Fruit fly (Drosophila melanogaster): ENCODE results near the gene Wnt4.

The Wnt4 gene

dm6 chr2L:7281430-7281829 is 4.5 kb upstream of the Wnt4 start (continued):
- TF ChIP-seq CG10979 (tag; optimal IDR thresholded peaks at IDR 0.05) (peak; percentile 46), CG12659 (GFP tag; optimal IDR thresholded peaks at IDR 0.05) (peak; percentile 29), aop (GFP tag; IDR thresholded peaks at IDR 0.05) (no peak), Adf1 (GFP tag; IDR thresholded peaks at IDR 0.05) (no peak; the same call in 1 of the 2 replicates), CG9609 (GFP tag; optimal IDR thresholded peaks at IDR 0.05) (peak; percentile 34), emc (GFP tag; optimal IDR thresholded peaks at IDR 0.05) (no peak), CG9215 (GFP tag; IDR thresholded peaks at IDR 0.05) (peak; percentile 39; the same call in 1 of the 2 replicates), CG10565 (GFP tag; optimal IDR thresholded peaks at IDR 0.05) (no peak), CG5953 (GFP tag; IDR thresholded peaks at IDR 0.05) (no peak), H2.0 (GFP tag; IDR thresholded peaks at IDR 0.05) (peak; percentile 46; the same call in 1 of the 2 replicates), danr (GFP tag; IDR thresholded peaks at IDR 0.05) (0 out of 2 replicates have a peak, but pooled peaks have one; percentile 22), Doc2 (GFP tag; IDR thresholded peaks at IDR 0.05) (no peak; the same call in 1 of the 2 replicates), Lhr (GFP tag; optimal IDR thresholded peaks at IDR 0.05) (peak; percentile 82), CG15479 (GFP tag; optimal IDR thresholded peaks at IDR 0.05) (no peak), mam (GFP tag; optimal IDR thresholded peaks at IDR 0.05) (peak; percentile 61), CG30431 (GFP tag; optimal IDR thresholded peaks at IDR 0.05) (peak; percentile 53), CG12155 (GFP tag; optimal IDR thresholded peaks at IDR 0.05) (peak; percentile 33), Meics (GFP tag; optimal IDR thresholded peaks at IDR 0.05) (peak; percentile 48), CG12299 (tag; optimal IDR thresholded peaks at IDR 0.05) (peak; percentile 12), twi (tag; optimal IDR thresholded peaks at IDR 0.05) (peak; percentile 46), CG4730 (GFP tag; IDR thresholded peaks at IDR 0.05) (peak; percentile 70), CG9437 (GFP tag; optimal IDR thresholded peaks at IDR 0.05) (no peak), Hand (GFP tag; optimal IDR thresholded peaks at IDR 0.05) (no peak), Ada2b (GFP tag; IDR thresholded peaks at IDR 0.05) (no peak), zen (tag; optimal IDR thresholded peaks at IDR 0.05) (peak; percentile 72), CG2129 (GFP tag; IDR thresholded peaks at IDR 0.05; ENCODE audit: partially characterized antibody) (no peak), hb (GFP tag; IDR thresholded peaks at IDR 0.05; ENCODE audit: partially characterized antibody) (no peak), Dfd (GFP tag; optimal IDR thresholded peaks at IDR 0.05) (no peak), MTF-1 (GFP tag; optimal IDR thresholded peaks at IDR 0.05; ENCODE audit: borderline replicate concordance) (no peak), CkIIα-i1 (GFP tag; IDR thresholded peaks at IDR 0.05) (no peak), CG4404 (GFP tag; IDR thresholded peaks at IDR 0.05) (peak; percentile 17; the same call in 1 of the 2 replicates), CG7839 (tag; optimal IDR thresholded peaks at IDR 0.05) (peak; percentile 69), gsb (GFP tag; IDR thresholded peaks at IDR 0.05) (no peak), YL-1 (GFP tag; optimal IDR thresholded peaks at IDR 0.05) (no peak), toy (GFP tag; IDR thresholded peaks at IDR 0.05) (no peak), CG17186 (GFP tag; optimal IDR thresholded peaks at IDR 0.05) (no peak), CG8089 (GFP tag; optimal IDR thresholded peaks at IDR 0.05) (peak; percentile 67), CG2889 (GFP tag; IDR thresholded peaks at IDR 0.05) (no peak), CoRest (tag; optimal IDR thresholded peaks at IDR 0.05) (peak; percentile 64), maf-S (GFP tag; optimal IDR thresholded peaks at IDR 0.05) (peak; percentile 19), so (GFP tag; IDR thresholded peaks at IDR 0.05) (no peak), CG34224 (GFP tag; IDR thresholded peaks at IDR 0.05; ENCODE audit: partially characterized antibody) (no peak), lmd (GFP tag; IDR thresholded peaks at IDR 0.05) (peak; percentile 73), CG1024 (GFP tag; IDR thresholded peaks at IDR 0.05) (no peak), CG11723 (GFP tag; optimal IDR thresholded peaks at IDR 0.05) (no peak), seq (GFP tag; IDR thresholded peaks at IDR 0.05) (no peak), E2f1 (GFP tag; IDR thresholded peaks at IDR 0.05) (no peak), CG3995 (GFP tag; optimal IDR thresholded peaks at IDR 0.05) (no peak), B-H1 (GFP tag; IDR thresholded peaks at IDR 0.05) (no peak), CG15269 (tag; optimal IDR thresholded peaks at IDR 0.05) (peak; percentile 45), H15 (GFP tag; IDR thresholded peaks at IDR 0.05) (peak; percentile 55; the same call in 1 of the 3 replicates)

Data from whole organism, embryonic.